Worm (Caenorhabditis elegans) whole organism, L4 larva: Measurements from ENCODE around the gene Y116A8B.4.
A peak's percentile ranks its signal among the peaks of the same experiment; 100 is the strongest.

Experiments
- F37D6.2 ChIP-seq: sonication (generic microtip); optimal IDR thresholded peaks from 2 replicates; lab custom pipeline; 2016; ENCODE audit warnings: mild to moderate bottlenecking, missing genetic modification characterization, missing compliant biosample characterization
- F49E8.2 ChIP-seq: sonication (generic microtip); optimal IDR thresholded peaks from 2 replicates; lab custom pipeline; 2016; ENCODE audit warnings: missing compliant biosample characterization, mild to moderate bottlenecking, missing genetic modification characterization, borderline replicate concordance
- ZK337.2 ChIP-seq: fragments of 200-800 bp; sonication (Bioruptor generic); IDR thresholded peaks from 2 replicates; pipeline ENCODE4 v1.3.6; 2022; ENCODE audit warnings: missing genetic modification reagents, missing genetic modification characterization, missing compliant biosample characterization
- ZK546.5 ChIP-seq, 2 experiments: sonication (generic microtip); optimal IDR thresholded peaks; 2 replicates each; lab custom pipeline; 2017; ENCODE audit warnings: missing biosample characterization in 2 of 2, missing genetic modification characterization in 2 of 2
- aha-1 ChIP-seq: fragments of 150-350 bp; peaks from one replicate; lab custom pipeline; 2014; ENCODE audit warnings: missing biosample characterization, missing genetic modification characterization
- ceh-20 ChIP-seq: fragments of 200-800 bp; sonication (Bioruptor generic); IDR thresholded peaks from 2 replicates; pipeline ENCODE4 v1.3.6; 2022; ENCODE audit warnings: missing genetic modification reagents, missing genetic modification characterization, missing compliant biosample characterization
- daf-16 ChIP-seq, 3 experiments: sonication (generic microtip); optimal IDR thresholded peaks; 2 replicates each; lab custom pipeline; 2016 to 2017; ENCODE audit warnings: missing genetic modification characterization in 3 of 3, missing genetic modification reagents in 3 of 3, mild to moderate bottlenecking in 2 of 3, missing compliant biosample characterization in 2 of 3, missing biosample characterization in 1 of 3, moderate library complexity in 1 of 3
- dpl-1 ChIP-seq: fragments of 150-350 bp; optimal IDR thresholded peaks from 2 replicates; lab custom pipeline; 2014; ENCODE audit warnings: missing biosample characterization, missing genetic modification reagents, missing genetic modification characterization
- duxl-1 ChIP-seq: sonication (generic microtip); optimal IDR thresholded peaks from 2 replicates; lab custom pipeline; 2016; ENCODE audit warnings: mild to moderate bottlenecking, missing genetic modification characterization, moderate library complexity, missing compliant biosample characterization; ENCODE audit not compliant: poor library complexity
- dve-1 ChIP-seq: sonication (generic microtip); optimal IDR thresholded peaks from 2 replicates; lab custom pipeline; 2017; ENCODE audit warnings: antibody characterized with exemption, mild to moderate bottlenecking, missing genetic modification characterization, missing compliant biosample characterization; ENCODE audit not compliant: insufficient read depth
- fkh-10 ChIP-seq: fragments of 150-350 bp; optimal IDR thresholded peaks from 2 replicates; lab custom pipeline; 2014; ENCODE audit warnings: missing biosample characterization, missing genetic modification reagents, missing genetic modification characterization
- hmg-1.1 ChIP-seq: fragments of 200-800 bp; sonication (Bioruptor generic); IDR thresholded peaks from 2 replicates; pipeline ENCODE4 v1.3.6; 2022; ENCODE audit warnings: missing genetic modification reagents, missing genetic modification characterization, missing compliant biosample characterization
- lin-1 ChIP-seq: fragments of 200-800 bp; sonication (Bioruptor generic); IDR thresholded peaks from 2 replicates; pipeline ENCODE4 v1.3.6; 2022; ENCODE audit warnings: missing genetic modification reagents, missing genetic modification characterization, missing compliant biosample characterization
- lin-15B ChIP-seq: fragments of 150-350 bp; sonication (generic microtip); optimal IDR thresholded peaks from 3 replicates; lab custom pipeline; 2014; ENCODE audit warnings: missing biosample characterization, missing genetic modification characterization
- lin-39 ChIP-seq: fragments of 150-350 bp; optimal IDR thresholded peaks from 2 replicates; lab custom pipeline; 2014; ENCODE audit warnings: missing biosample characterization, missing genetic modification reagents, missing genetic modification characterization
- lir-3 ChIP-seq: sonication (generic microtip); optimal IDR thresholded peaks from 2 replicates; lab custom pipeline; 2016; ENCODE audit warnings: mild to moderate bottlenecking, missing genetic modification characterization, missing compliant biosample characterization
- lsy-2 ChIP-seq, 2 experiments: fragments of 150-350 bp in 1 of 2; sonication (generic microtip) in 1 of 2; optimal IDR thresholded peaks; 2 replicates each; lab custom pipeline; 2014 to 2017; ENCODE audit warnings: missing biosample characterization in 2 of 2, missing genetic modification characterization in 2 of 2
- madf-9 ChIP-seq: fragments of 200-800 bp; sonication (Bioruptor generic); conservative IDR thresholded peaks from 2 replicates; pipeline ENCODE4 v1.3.6; 2022; ENCODE audit warnings: missing genetic modification reagents, missing genetic modification characterization, missing compliant biosample characterization
- nhr-41 ChIP-seq: fragments of 200-800 bp; sonication (Bioruptor generic); IDR thresholded peaks from 2 replicates; pipeline ENCODE4 v1.3.6; 2022; ENCODE audit warnings: missing genetic modification reagents, missing genetic modification characterization, missing compliant biosample characterization
- nhr-77 ChIP-seq: fragments of 150-350 bp; optimal IDR thresholded peaks from 2 replicates; lab custom pipeline; 2014; ENCODE audit warnings: missing biosample characterization, missing genetic modification characterization
- pqm-1 ChIP-seq: sonication (generic microtip); optimal IDR thresholded peaks from 2 replicates; lab custom pipeline; 2017; ENCODE audit warnings: missing biosample characterization, missing genetic modification characterization
- sdz-12 ChIP-seq: fragments of 200-800 bp; sonication (Bioruptor generic); optimal IDR thresholded peaks from 2 replicates; lab custom pipeline; 2018; ENCODE audit warnings: mild to moderate bottlenecking, missing genetic modification characterization, missing compliant biosample characterization
- skn-1 ChIP-seq: fragments of 150-350 bp; optimal IDR thresholded peaks from 2 replicates; lab custom pipeline; 2014; ENCODE audit warnings: missing biosample characterization, missing genetic modification characterization
- snpc-1.2 ChIP-seq: fragments of 200-800 bp; sonication (Bioruptor generic); IDR thresholded peaks from 2 replicates; pipeline ENCODE4 v1.3.6; 2022; ENCODE audit warnings: missing genetic modification reagents, missing genetic modification characterization, missing compliant biosample characterization
- unc-130 ChIP-seq: sonication (generic microtip); optimal IDR thresholded peaks from 2 replicates; lab custom pipeline; 2016; ENCODE audit warnings: missing genetic modification reagents, missing genetic modification characterization, missing compliant biosample characterization
- unc-39 ChIP-seq: sonication (generic microtip); optimal IDR thresholded peaks from 2 replicates; lab custom pipeline; 2017; ENCODE audit warnings: missing biosample characterization, missing genetic modification characterization
- unc-62 ChIP-seq, 3 experiments: fragments of 150-350 bp in 1 of 3; sonication (generic microtip); optimal IDR thresholded peaks in 2 of 3; peaks in 1 of 3; 1 replicate in 1 of 3; 2 replicates in 2 of 3; lab custom pipeline; 2014 to 2017; ENCODE audit warnings: missing biosample characterization in 3 of 3, missing genetic modification characterization in 3 of 3, missing genetic modification reagents in 3 of 3, missing genotype in 1 of 3
- vab-7 ChIP-seq: fragments of 200-800 bp; sonication (Bioruptor generic); IDR thresholded peaks from 2 replicates; pipeline ENCODE4 v1.3.6; 2022; ENCODE audit warnings: missing genetic modification reagents, missing genetic modification characterization, missing compliant biosample characterization

Y116A8B.4 gene

DNA sequence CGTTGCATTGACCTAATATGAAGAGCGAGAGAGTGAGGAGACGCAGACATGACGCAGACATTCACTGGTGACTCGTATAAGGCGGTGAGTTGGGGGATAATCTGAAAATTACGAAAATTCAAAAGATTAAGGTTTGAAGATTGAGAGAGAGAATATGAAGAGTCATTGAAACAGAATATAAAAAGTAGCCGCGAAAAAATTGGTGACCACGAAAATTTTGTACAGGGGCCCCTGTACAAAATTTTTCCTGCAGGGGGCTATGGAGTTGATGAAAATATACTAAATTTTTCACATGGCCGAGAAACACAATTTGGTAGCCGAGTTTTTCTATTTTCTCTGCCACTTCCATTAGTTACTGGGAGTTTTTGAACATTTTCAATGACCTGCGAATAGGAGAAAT lies 16.8 kb upstream of the Y116A8B.4 start, which contains the start of gene cnnm-1:
Gene cnnm-1, minus strand, starts transcription at position 101 of the 400 bp plus-strand sequence.
- TF ChIP-seq nhr-41 (GFP tag; lab: Robert Waterston, UW), result no peak
- TF ChIP-seq ceh-20 (GFP tag; lab: Robert Waterston, UW), result no peak

- TF ChIP-seq duxl-1 (tag; lab: Kevin White, UChicago), result no peak
- no peak for TF ChIP-seq skn-1 (tag; lab: Kevin White, UChicago)
- TF ChIP-seq vab-7, result no peak
- TF ChIP-seq ZK337.2 (GFP tag; lab: Robert Waterston, UW), result no peak
- TF ChIP-seq snpc-1.2, result no peak
- peak; percentile 37 for TF ChIP-seq dve-1 (tag; lab: Kevin White, UChicago)
- TF ChIP-seq fkh-10, result no peak
- TF ChIP-seq pqm-1 (tag; lab: Kevin White, UChicago), result no peak
- TF ChIP-seq dpl-1 (GFP tag; lab: Kevin White, UChicago), result no peak
- TF ChIP-seq lin-39, result no peak
- TF ChIP-seq unc-62 (GFP tag; optimal IDR thresholded peaks at IDR 0.05 in 1 of 2; lab: Kevin White, UChicago), result peak in 1 of 2 experiments; percentile 79
- TF ChIP-seq unc-62 (tag; optimal IDR thresholded peaks at IDR 0.05; lab: Kevin White, UChicago), result no peak
- no peak for TF ChIP-seq daf-16 (GFP tag; optimal IDR thresholded peaks at IDR 0.05; lab: Kevin White, UChicago)
- peak; percentile 30 for TF ChIP-seq daf-16 (tag; optimal IDR thresholded peaks at IDR 0.05; lab: Kevin White, UChicago)
- no peak for TF ChIP-seq unc-130 (GFP tag; lab: Kevin White, UChicago)
Measured at ce11 chrIV:17207864-17208263, 15.7 kb upstream of the Y116A8B.4 start.

- TF ChIP-seq dve-1 (tag; lab: Kevin White, UChicago) (peak; percentile 10), unc-39 (tag; lab: Kevin White, UChicago) (no peak), lsy-2 (tag; optimal IDR thresholded peaks at IDR 0.05; lab: Kevin White, UChicago) (peak in 1 of 2 experiments; percentile 1), daf-16 (GFP tag; optimal IDR thresholded peaks at IDR 0.05; lab: Kevin White, UChicago) (no peak), daf-16 (tag; optimal IDR thresholded peaks at IDR 0.05; lab: Kevin White, UChicago) (peak; percentile 9), aha-1 (tag; lab: Kevin White, UChicago) (peak; percentile 77), lin-15B (tag; lab: Kevin White, UChicago) (no peak)
Measured at ce11 chrIV:17209309-17209708, 14.3 kb upstream of the Y116A8B.4 start.

ce11 chrIV:17210754-17211153 lies 12.8 kb upstream of the Y116A8B.4 start:
- TF ChIP-seq aha-1 (tag; lab: Kevin White, UChicago), result peak; percentile 72
- no peak for TF ChIP-seq sdz-12 (GFP tag; lab: Kevin White, UChicago)

DNA sequence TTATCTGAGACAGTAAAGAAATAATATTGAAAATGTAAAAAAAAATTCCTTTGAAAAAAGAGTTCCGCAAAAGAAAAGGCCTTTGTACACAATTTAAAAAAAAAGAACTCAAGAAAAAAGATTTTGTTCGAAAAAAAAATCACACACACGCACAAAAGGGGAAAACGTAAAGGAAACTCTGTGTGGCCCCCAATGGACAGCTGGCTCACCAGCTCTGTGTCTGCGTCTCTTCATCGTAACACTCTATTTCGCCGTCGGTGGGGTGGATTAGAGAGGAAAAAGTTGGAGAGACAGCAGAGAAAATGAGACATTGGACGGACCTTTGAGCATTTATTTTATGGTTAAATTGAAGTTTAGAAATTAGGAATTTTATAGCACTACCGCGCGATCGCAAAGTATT lies 8.5 kb upstream of the Y116A8B.4 start:
- TF ChIP-seq hmg-1.1 (GFP tag; lab: Robert Waterston, UW), result 0 out of 2 replicates have a peak, but pooled peaks have one; percentile 31
- no peak for TF ChIP-seq F49E8.2 (tag; lab: Kevin White, UChicago)
- TF ChIP-seq snpc-1.2, result 0 out of 2 replicates have a peak, but pooled peaks have one; percentile 14
- TF ChIP-seq madf-9 (GFP tag; lab: Robert Waterston, UW), result no peak
- TF ChIP-seq, all 104 proteins: peak for 2

- TF ChIP-seq nhr-77 (tag; lab: Kevin White, UChicago), result no peak
- TF ChIP-seq lir-3 (tag; lab: Kevin White, UChicago), result no peak
- no peak for TF ChIP-seq lin-1 (GFP tag; lab: Robert Waterston, UW)
- TF ChIP-seq ZK546.5 (tag; optimal IDR thresholded peaks at IDR 0.05; lab: Kevin White, UChicago), result no peak
- no peak for TF ChIP-seq unc-130 (GFP tag; lab: Kevin White, UChicago)
- no peak for TF ChIP-seq F37D6.2 (tag; lab: Kevin White, UChicago)
- TF ChIP-seq, all 104 proteins: peak for 0
Measured at ce11 chrIV:17216048-17216447, 7.5 kb upstream of the Y116A8B.4 start, which contains the start of gene Y116A8B.1. Y116A8B.1 (plus strand) TSS chrIV:17216348.
